Worm (Caenorhabditis elegans) whole organism, dauer: ENCODE data around the gene ect-2.

Experiments used
- unc-62 ChIP-seq: sonication (generic microtip); optimal IDR thresholded peaks from 2 replicates; lab custom pipeline; 2017; ENCODE audit warnings: missing biosample characterization, missing genetic modification reagents, missing genetic modification characterization

The ect-2 gene

ce11 chrII:10783201-10783962 is at the start of gene ect-2:
Gene ect-2 (minus strand): TSS chrII:10783962.
- TF ChIP-seq unc-62 (GFP tag; lab: Kevin White, UChicago) = no peak

DNA sequence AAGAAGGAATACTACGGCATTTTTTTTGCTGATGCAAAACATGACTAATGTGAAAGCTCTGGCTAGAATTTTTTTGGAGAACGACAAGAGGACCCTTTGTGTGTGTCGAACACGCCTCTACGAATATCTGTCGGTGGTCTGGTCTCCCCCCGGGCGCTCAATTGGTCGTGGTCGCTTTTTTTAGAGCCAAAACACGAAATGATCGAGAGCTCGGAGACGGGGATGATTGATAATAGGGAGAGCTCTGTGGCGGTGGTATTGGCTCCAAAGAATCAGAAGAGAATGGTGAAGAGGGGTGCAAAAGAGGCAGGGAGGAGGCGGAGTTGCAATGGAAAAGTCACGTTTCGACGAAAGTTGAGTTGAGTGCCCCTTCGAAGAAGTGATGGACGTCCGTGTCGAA is 45.8 kb upstream of the ect-2 start:
- no peak for TF ChIP-seq unc-62 (GFP tag; lab: Kevin White, UChicago)

ce11 chrII:10829081-10829480 is 45.3 kb upstream of the ect-2 start, which contains the start of gene VM106R.1:
Gene VM106R.1 (minus strand): TSS chrII:10829181.
- TF ChIP-seq unc-62 (GFP tag; lab: Kevin White, UChicago) = no peak

DNA sequence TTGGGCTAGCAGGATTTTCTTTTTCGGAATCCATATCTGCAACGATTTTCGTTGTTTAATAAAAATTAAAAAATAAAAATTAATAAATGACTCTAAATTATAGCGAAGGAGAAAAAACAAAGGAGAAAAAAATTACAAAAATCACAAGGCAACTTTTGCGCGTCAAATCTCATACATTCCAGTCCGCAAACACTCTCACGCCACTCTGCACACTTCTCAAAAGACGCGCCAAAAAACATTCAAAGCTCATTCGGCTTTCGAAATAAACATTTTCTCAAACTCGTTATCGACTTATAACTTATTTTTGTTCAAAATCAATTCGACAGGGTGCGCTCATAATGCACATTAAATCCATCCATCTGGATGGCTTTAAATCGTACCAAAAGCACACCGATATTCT is 40.3 kb upstream of the ect-2 start, which contains the start of the genes R06F6.12 and mix-1:
Gene R06F6.12 (minus strand): TSS at position 36 of the 400 bp plus-strand sequence.
Gene mix-1 (plus strand): TSS at position 201 of the 400 bp plus-strand sequence.
- no peak for TF ChIP-seq unc-62 (GFP tag; lab: Kevin White, UChicago)

DNA sequence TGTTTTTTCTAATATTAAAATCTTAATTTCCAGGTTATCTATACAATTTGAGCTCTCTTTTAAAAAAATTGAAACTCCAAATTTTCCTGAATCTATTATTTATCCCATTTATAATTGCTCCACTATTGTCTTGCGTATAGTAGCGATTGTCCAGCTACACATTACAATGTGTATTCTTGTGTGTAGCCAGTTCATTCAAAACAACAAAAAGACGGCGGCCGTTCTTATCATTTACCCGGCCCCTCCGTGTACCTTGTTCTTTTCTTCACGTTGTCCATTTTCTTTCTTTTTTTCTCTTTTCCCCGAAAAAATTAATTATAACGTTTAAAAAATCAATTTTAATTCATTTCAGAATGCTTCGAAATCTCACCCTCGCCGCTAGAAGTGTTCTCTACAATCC is 36.9 kb upstream of the ect-2 start, which contains the start of gene ech-4:
Gene ech-4 (plus strand): TSS at position 353 of the 400 bp plus-strand sequence.
- no peak for TF ChIP-seq unc-62 (GFP tag; lab: Kevin White, UChicago)

- TF ChIP-seq unc-62 (GFP tag; lab: Kevin White, UChicago) = no peak
Observed at ce11 chrII:10819928-10820423, 36.2 kb upstream of the ect-2 start, which contains the start of gene R06F6.8. Gene R06F6.8 (minus strand): TSS chrII:10819978.

DNA sequence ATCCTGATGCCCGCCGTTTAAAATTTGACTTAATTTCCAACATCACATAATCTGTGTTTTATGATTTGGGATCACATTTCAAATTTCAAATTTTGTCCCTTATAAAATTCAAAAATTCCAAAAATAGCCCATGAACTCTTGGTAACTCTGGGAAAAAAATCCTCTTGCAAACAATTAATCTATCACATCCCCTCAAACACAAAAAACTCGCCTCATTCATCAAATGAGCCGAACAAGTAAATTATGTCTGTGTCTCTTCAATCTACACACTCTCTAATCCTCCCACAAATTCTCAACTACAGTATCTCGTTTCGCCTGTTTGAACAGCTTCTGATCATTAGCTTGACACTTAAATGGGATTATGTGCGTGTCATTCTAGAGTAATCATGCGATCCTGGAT is 26.9 kb upstream of the ect-2 start, which contains the start of gene msrp-7:
Gene msrp-7 (plus strand): TSS at position 301 of the 400 bp plus-strand sequence.
- TF ChIP-seq unc-62 (GFP tag; lab: Kevin White, UChicago) = no peak

DNA sequence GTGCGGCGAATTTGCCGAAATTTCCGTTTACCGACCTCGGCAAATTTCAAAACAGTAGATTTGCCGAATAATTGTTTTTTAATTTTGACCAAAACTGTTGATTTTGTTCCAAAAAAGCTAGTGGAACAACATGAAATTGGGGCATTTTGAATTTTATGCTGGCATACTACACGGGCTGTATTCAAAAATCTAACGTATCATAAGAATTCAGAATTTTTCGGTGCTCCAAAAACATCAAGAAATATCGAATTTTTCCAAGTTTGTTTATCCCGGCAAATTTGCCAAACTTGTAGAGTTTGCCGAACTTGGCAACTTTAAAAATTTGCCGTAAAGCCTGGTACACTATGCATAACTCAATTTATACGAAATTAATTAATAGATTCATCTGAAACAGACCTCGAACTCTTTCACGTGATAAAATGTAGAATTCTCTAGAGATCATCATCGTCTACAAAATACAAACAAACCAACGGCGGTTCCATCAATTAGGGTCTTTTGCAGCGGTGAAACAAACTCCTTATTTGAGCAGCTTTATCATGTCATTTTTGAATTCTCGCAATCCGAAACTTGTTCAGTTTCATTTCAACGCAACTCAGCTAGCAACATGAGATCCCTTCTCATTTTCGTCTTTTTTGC is 25.1 kb upstream of the ect-2 start, which contains the start of gene R06F6.14:
Gene R06F6.14 (plus strand): TSS at position 586 of the 636 bp plus-strand sequence.
- TF ChIP-seq unc-62 (GFP tag; lab: Kevin White, UChicago) = no peak

DNA sequence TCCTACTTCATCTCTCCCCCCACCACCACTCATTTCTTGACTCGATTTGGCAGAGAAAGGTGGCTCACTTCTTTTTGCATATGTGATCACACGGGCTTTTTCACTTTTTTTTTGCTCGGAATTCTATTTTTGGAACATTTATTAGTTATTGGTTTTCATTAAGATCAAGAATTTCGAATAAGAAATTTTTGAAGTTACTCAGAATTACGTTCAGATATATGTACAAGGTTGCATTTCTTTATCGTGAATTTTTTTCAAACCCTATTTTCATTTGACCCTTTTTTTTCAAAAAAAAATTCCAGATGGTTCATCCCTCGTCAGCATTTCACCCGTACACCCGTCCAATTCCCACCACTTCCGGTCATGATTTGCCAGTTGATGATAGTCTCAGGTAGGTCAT is 21.7 kb upstream of the ect-2 start, which contains the start of gene ceh-62:
Gene ceh-62 (plus strand): TSS at position 301 of the 400 bp plus-strand sequence.
- TF ChIP-seq unc-62 (GFP tag; lab: Kevin White, UChicago) = no peak

DNA sequence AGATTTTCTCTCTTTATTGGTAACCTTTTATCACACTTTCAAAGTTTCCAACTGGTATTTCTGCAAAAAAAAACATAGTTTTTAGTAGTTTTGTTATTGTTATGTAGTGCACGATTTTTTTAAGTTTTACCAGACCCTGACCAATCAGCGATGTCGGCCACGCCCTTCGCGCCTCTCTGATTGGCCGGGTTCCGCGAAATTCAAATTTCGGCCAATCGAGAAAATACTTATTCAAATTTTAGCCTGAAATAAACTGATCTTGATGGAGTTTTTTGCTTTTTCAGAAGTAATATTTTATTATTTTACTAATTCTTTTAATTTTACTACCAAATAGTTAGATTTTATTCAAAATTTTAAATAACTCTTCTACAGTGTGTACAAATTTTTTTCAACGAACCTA is 21.1 kb upstream of the ect-2 start:
- TF ChIP-seq unc-62 (GFP tag; lab: Kevin White, UChicago) = no peak

DNA sequence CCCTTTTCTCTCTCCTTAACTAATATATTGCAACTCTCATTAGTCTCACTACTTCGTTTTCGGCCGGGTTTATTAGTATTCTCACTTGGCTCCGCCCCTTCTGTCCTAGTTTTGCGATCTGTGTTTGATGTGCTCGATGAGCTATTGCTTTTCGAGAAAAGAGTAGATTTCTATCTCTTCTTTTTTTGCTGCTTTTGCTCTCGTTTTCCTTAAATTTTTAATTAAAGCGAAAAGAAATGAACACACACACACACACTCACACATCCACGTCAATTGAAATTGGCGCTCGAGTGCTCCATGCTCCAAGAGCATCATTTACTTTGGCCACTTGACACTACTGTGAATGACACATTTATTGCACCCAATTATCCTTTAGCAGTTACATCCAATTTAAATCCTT is 20.7 kb upstream of the ect-2 start:
- no peak for TF ChIP-seq unc-62 (GFP tag; lab: Kevin White, UChicago)

DNA sequence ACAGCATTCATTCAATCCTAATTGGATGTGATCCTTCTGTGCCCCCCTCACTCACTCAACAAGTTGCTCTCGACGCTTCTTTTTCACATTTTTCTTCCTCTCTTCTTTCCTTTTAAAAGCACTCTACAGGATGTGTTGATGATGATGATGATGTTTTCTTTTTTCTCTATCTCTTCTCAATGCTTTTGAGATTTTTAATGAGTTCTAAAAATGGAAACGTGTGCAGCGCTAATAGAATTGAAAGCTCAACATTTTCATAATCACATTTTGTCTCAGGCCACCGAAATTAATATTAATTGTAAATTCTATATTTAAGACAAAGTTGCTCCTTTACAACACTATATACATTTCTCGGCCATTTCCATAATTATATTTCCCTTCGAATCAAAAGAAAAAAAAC is 16.4 kb upstream of the ect-2 start:
- TF ChIP-seq unc-62 (GFP tag; lab: Kevin White, UChicago) = no peak

DNA sequence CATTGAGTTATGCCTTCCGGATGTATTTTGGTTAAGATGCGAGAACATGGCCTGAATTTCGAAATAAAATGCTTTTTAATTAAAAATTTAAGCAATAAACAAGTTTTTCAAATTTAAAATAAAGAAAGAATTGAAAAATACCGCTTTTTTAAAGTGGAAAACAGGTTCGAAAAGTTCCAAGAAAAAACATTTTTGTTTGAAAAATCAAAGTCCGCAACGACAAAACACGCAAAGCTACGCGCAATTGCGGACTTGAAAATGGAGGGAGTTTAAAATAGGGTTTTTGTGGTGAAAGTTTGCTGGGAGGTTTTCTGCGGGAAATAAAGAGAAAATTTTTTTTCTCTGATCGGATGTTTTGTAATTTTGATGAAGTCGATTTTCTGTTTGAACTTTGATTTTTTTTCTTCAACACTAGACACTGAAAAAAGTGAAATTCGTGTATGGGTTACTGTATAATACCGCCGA is 14.7 kb upstream of the ect-2 start, which contains the start of gene npp-19:
Gene npp-19 (minus strand): TSS at position 51 of the 465 bp plus-strand sequence.
- no peak for TF ChIP-seq unc-62 (GFP tag; lab: Kevin White, UChicago)

DNA sequence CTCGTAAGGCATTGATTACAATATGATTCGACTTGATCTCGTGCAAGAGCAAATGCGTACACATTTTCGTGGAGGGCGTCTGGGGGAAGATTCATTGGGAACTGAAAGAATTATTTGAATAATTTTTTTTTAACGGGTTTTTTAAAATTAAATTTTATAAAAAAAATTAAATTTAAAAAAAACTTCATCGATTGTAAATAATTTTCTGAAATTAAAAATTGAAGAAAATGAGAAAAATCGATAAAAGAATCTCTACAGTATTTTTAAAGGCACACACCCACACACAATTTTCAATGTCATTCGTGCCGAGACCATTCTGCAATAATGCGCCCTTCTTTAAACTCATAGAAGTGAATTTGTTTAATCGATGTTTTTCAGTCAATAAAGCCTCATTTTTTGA is 12.4 kb upstream of the ect-2 start, which contains the start of gene set-14:
Gene set-14 (minus strand): TSS at position 101 of the 400 bp plus-strand sequence.
- no peak for TF ChIP-seq unc-62 (GFP tag; lab: Kevin White, UChicago)

DNA sequence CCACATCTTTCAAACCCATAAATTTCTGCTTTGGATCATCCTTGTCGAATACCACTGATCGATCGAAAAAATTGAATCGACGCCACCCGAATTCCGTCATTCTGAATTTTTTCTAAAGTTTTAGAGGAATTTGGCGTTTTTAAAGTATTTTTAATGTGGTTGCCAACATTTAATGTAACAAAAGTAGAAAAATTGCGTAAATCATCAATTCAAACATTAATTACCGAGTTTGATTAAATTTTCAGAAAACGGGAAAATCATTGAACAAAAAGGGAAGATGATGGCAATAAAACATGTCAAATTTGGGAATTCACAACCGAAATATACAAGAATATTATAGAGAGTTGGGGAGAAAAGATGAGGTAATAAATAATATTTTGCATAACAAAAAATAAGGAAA is 9.6 kb upstream of the ect-2 start, which contains the start of gene vps-11:
Gene vps-11 (minus strand): TSS at position 101 of the 400 bp plus-strand sequence.
- TF ChIP-seq unc-62 (GFP tag; lab: Kevin White, UChicago) = no peak
